Worm (Caenorhabditis elegans): Measurements from ENCODE around the gene Y75B8A.25.

- TF ChIP-seq F37B4.10 (GFP tag; IDR thresholded peaks at IDR 0.05) = no peak
- TF ChIP-seq nhr-120 (GFP tag; IDR thresholded peaks at IDR 0.05) = no peak
- no peak for TF ChIP-seq nfya-1 (tag; optimal IDR thresholded peaks at IDR 0.05; ENCODE audit: borderline replicate concordance, insufficient read depth)
Measured at ce11 chrIII:12247329-12247728, 26.5 kb upstream of the Y75B8A.25 start.

Data from whole organism, young adult.